Worm (Caenorhabditis elegans) whole organism, L4/young adult: Measurements from ENCODE around the gene gst-14.

ENCODE experiments used
- W03F9.2 ChIP-seq: fragments of 150-350 bp; optimal IDR thresholded peaks from 2 replicates; lab custom pipeline; 2014; ENCODE audit warnings: missing biosample characterization, missing genetic modification characterization
- dao-5 ChIP-seq: sonication (generic microtip); optimal IDR thresholded peaks from 2 replicates; lab custom pipeline; 2016; ENCODE audit warnings: missing genotype, missing genetic modification characterization, moderate library complexity, missing compliant biosample characterization
- him-1 ChIP-seq: sonication (generic microtip); optimal IDR thresholded peaks from 2 replicates; lab custom pipeline; 2016; ENCODE audit warnings: missing genotype, missing genetic modification reagents, missing genetic modification characterization, missing compliant biosample characterization

gst-14 gene

ce11 chrII:13575018-13575948 is 40.6 kb downstream of the gst-14 start, which contains the start of the genes mrpl-37 and lin-38:
Gene mrpl-37 (minus strand): TSS chrII:13575068.
Gene lin-38 (plus strand): TSS chrII:13575925.
- TF ChIP-seq him-1 (tag; lab: Kevin White, UChicago) (no peak), W03F9.2 (tag; lab: Kevin White, UChicago) (no peak), dao-5 (no peak)

- TF ChIP-seq dao-5, result no peak
- TF ChIP-seq W03F9.2 (tag; lab: Kevin White, UChicago), result no peak
- no peak for TF ChIP-seq him-1 (tag; lab: Kevin White, UChicago)
Observed at ce11 chrII:13574395-13574794, 41.5 kb downstream of the gst-14 start.

- TF ChIP-seq him-1 (tag; lab: Kevin White, UChicago), result no peak
- no peak for TF ChIP-seq dao-5
- no peak for TF ChIP-seq W03F9.2 (tag; lab: Kevin White, UChicago)
Observed at ce11 chrII:13567871-13568270, 48.0 kb downstream of the gst-14 start, which contains the start of gene Y48E1B.3. Gene Y48E1B.3 (minus strand): TSS chrII:13567971.
